Worm (Caenorhabditis elegans) whole organism, L2 larva: ENCODE data around the gene C03H12.1.

Experiments
- egl-27 ChIP-seq: sonication (generic microtip); optimal IDR thresholded peaks from 3 replicates; lab custom pipeline; 2017; ENCODE audit warnings: missing biosample characterization, missing genetic modification reagents, missing genetic modification characterization
- elt-1 ChIP-seq: fragments of 150-350 bp; optimal IDR thresholded peaks from 2 replicates; lab custom pipeline; 2014; ENCODE audit warnings: missing biosample characterization, missing genetic modification characterization
- elt-3 ChIP-seq: sonication (generic microtip); optimal IDR thresholded peaks from 2 replicates; lab custom pipeline; 2017; ENCODE audit warnings: missing biosample characterization, missing genetic modification characterization
- lin-13 ChIP-seq: fragments of 150-350 bp; optimal IDR thresholded peaks from 2 replicates; lab custom pipeline; 2014; ENCODE audit warnings: missing biosample characterization, missing genetic modification reagents, missing genetic modification characterization
- lin-39 ChIP-seq: fragments of 150-350 bp; optimal IDR thresholded peaks from 2 replicates; lab custom pipeline; 2014; ENCODE audit warnings: missing biosample characterization, missing genetic modification reagents, missing genetic modification characterization
- lsy-2 ChIP-seq, 2 experiments: fragments of 150-350 bp in 1 of 2; sonication (generic microtip) in 1 of 2; optimal IDR thresholded peaks; 2 replicates each; lab custom pipeline; 2014 to 2017; ENCODE audit warnings: missing biosample characterization in 2 of 2, missing genetic modification characterization in 2 of 2
- nhr-77 ChIP-seq: fragments of 150-350 bp; optimal IDR thresholded peaks from 2 replicates; lab custom pipeline; 2014; ENCODE audit warnings: missing biosample characterization, missing genetic modification characterization
- peb-1 ChIP-seq: fragments of 150-350 bp; optimal IDR thresholded peaks from 2 replicates; lab custom pipeline; 2014; ENCODE audit warnings: missing biosample characterization, missing genetic modification characterization
- unc-62 ChIP-seq: fragments of 150-350 bp; optimal IDR thresholded peaks from 2 replicates; lab custom pipeline; 2014; ENCODE audit warnings: missing biosample characterization, missing genetic modification reagents, missing genetic modification characterization

ce11 chrX:15707913-15708312 lies 18.7 kb downstream of the C03H12.1 start, which contains the start of gene nhr-48:
- no peak for TF ChIP-seq lin-39 (tag; lab: Kevin White, UChicago)
- TF ChIP-seq egl-27 (tag; lab: Kevin White, UChicago) = no peak
- TF ChIP-seq unc-62 (GFP tag; lab: Kevin White, UChicago) = no peak
- TF ChIP-seq elt-1 = no peak
- TF ChIP-seq lin-13 = no peak
- TF ChIP-seq nhr-77 (tag; lab: Kevin White, UChicago) = no peak
- no peak for TF ChIP-seq elt-3 (tag; lab: Kevin White, UChicago)
- TF ChIP-seq peb-1 (tag; lab: Kevin White, UChicago) = no peak
- no peak for TF ChIP-seq lsy-2 (tag; optimal IDR thresholded peaks at IDR 0.05; lab: Kevin White, UChicago)
